Worm (Caenorhabditis elegans) whole organism, L1 larva: Measurements from ENCODE around the gene gei-1.

Experiments used
- C04F5.9 ChIP-seq: sonication (generic microtip); optimal IDR thresholded peaks from 2 replicates; lab custom pipeline; 2016; ENCODE audit warnings: missing genetic modification characterization, missing compliant biosample characterization
- C34B4.2 ChIP-seq: sonication (generic microtip); optimal IDR thresholded peaks from 2 replicates; lab custom pipeline; 2017; ENCODE audit warnings: mild to moderate bottlenecking, missing genetic modification characterization, missing compliant biosample characterization
- Y116A8C.19 ChIP-seq: sonication (generic microtip); optimal IDR thresholded peaks from 2 replicates; lab custom pipeline; 2016; ENCODE audit warnings: missing compliant biosample characterization, missing genetic modification characterization, borderline replicate concordance
- aha-1 ChIP-seq: fragments of 150-350 bp; optimal IDR thresholded peaks from 2 replicates; lab custom pipeline; 2014; ENCODE audit warnings: missing biosample characterization, missing genetic modification characterization
- aly-2 ChIP-seq: fragments of 150-350 bp; optimal IDR thresholded peaks from 2 replicates; lab custom pipeline; 2014; ENCODE audit warnings: missing biosample characterization, missing genetic modification characterization
- ama-1 ChIP-seq: fragments of 150-350 bp; optimal IDR thresholded peaks from 2 replicates; lab custom pipeline; 2014
- ceh-63 ChIP-seq: fragments of 200-800 bp; sonication (Bioruptor generic); optimal IDR thresholded peaks from 2 replicates; lab custom pipeline; 2018; ENCODE audit warnings: mild to moderate bottlenecking, missing genetic modification characterization, missing compliant biosample characterization
- ceh-82 ChIP-seq, 3 experiments: fragments of 150-350 bp in 1 of 3; sonication (generic microtip) in 2 of 3; optimal IDR thresholded peaks; 2 replicates each; lab custom pipeline; 2014 to 2017; ENCODE audit warnings: missing biosample characterization in 3 of 3, missing genetic modification characterization in 3 of 3
- dpl-1 ChIP-seq, 3 experiments: fragments of 150-350 bp in 2 of 3; sonication (generic microtip) in 1 of 3; optimal IDR thresholded peaks; 2 replicates each; lab custom pipeline; 2014 to 2017; ENCODE audit warnings: missing biosample characterization in 3 of 3, missing genetic modification characterization in 3 of 3, missing genetic modification reagents in 3 of 3
- dsc-1 ChIP-seq: sonication (generic microtip); optimal IDR thresholded peaks from 2 replicates; lab custom pipeline; 2016; ENCODE audit warnings: mild to moderate bottlenecking, missing genetic modification characterization, missing compliant biosample characterization
- efl-1 ChIP-seq, 4 experiments: fragments of 150-350 bp; optimal IDR thresholded peaks in 3 of 4; peaks in 1 of 4; 1 replicate in 1 of 4; 2 replicates in 3 of 4; lab custom pipeline; 2014; ENCODE audit warnings: missing biosample characterization in 2 of 4, missing genetic modification characterization in 2 of 4, missing genetic modification reagents in 2 of 4
- egl-27 ChIP-seq, 2 experiments: fragments of 150-350 bp in 1 of 2; sonication (generic microtip); optimal IDR thresholded peaks; 3 replicates each; lab custom pipeline; 2017 to 2018; ENCODE audit warnings: missing biosample characterization in 2 of 2, missing genetic modification characterization in 2 of 2, missing genetic modification reagents in 2 of 2
- fkh-8 ChIP-seq: sonication (generic microtip); optimal IDR thresholded peaks from 2 replicates; lab custom pipeline; 2016; ENCODE audit warnings: mild to moderate bottlenecking, missing genetic modification characterization, missing compliant biosample characterization
- hpl-2 ChIP-seq: fragments of 150-350 bp; optimal IDR thresholded peaks from 2 replicates; lab custom pipeline; 2014; ENCODE audit warnings: missing biosample characterization, missing genetic modification reagents, missing genetic modification characterization
- jun-1 ChIP-seq: fragments of 150-350 bp; optimal IDR thresholded peaks from 2 replicates; lab custom pipeline; 2014; ENCODE audit warnings: missing biosample characterization, missing genetic modification reagents, missing genetic modification characterization
- lin-14 ChIP-seq: fragments of 200-800 bp; sonication (Bioruptor generic); optimal IDR thresholded peaks from 2 replicates; lab custom pipeline; 2018; ENCODE audit warnings: mild to moderate bottlenecking, missing genetic modification characterization, moderate library complexity, missing compliant biosample characterization
- lin-39 ChIP-seq: fragments of 150-350 bp; optimal IDR thresholded peaks from 2 replicates; lab custom pipeline; 2014; ENCODE audit warnings: missing biosample characterization, missing genetic modification reagents, missing genetic modification characterization
- lir-3 ChIP-seq: sonication (generic microtip); optimal IDR thresholded peaks from 2 replicates; lab custom pipeline; 2016; ENCODE audit warnings: mild to moderate bottlenecking, missing genetic modification characterization, moderate library complexity, missing compliant biosample characterization; ENCODE audit not compliant: poor library complexity
- lsy-2 ChIP-seq, 2 experiments: fragments of 150-350 bp; optimal IDR thresholded peaks; 2 replicates each; lab custom pipeline; 2014; ENCODE audit warnings: missing biosample characterization in 2 of 2, missing genetic modification characterization in 2 of 2
- mab-9 ChIP-seq: fragments of 200-800 bp; sonication (Bioruptor generic); IDR thresholded peaks from 2 replicates; pipeline ENCODE4 v1.3.6; 2022; ENCODE audit warnings: missing genetic modification reagents, missing genetic modification characterization, missing compliant biosample characterization
- mdl-1 ChIP-seq, 2 experiments: fragments of 150-350 bp; optimal IDR thresholded peaks; 2 replicates each; lab custom pipeline; 2014 to 2017; ENCODE audit warnings: missing biosample characterization in 2 of 2, missing genetic modification characterization in 2 of 2, inconsistent platforms in 1 of 2
- mep-1 ChIP-seq: fragments of 150-350 bp; optimal IDR thresholded peaks from 2 replicates; lab custom pipeline; 2014; ENCODE audit warnings: missing biosample characterization, missing genetic modification characterization
- nhr-237 ChIP-seq: fragments of 150-350 bp; optimal IDR thresholded peaks from 2 replicates; lab custom pipeline; 2014; ENCODE audit warnings: missing biosample characterization, missing genetic modification characterization
- nhr-28 ChIP-seq: fragments of 150-350 bp; optimal IDR thresholded peaks from 2 replicates; lab custom pipeline; 2014; ENCODE audit warnings: missing biosample characterization, missing genetic modification characterization
- nhr-76 ChIP-seq: sonication (generic microtip); optimal IDR thresholded peaks from 2 replicates; lab custom pipeline; 2017; ENCODE audit warnings: missing biosample characterization, missing genetic modification characterization
- nhr-85 ChIP-seq: sonication (generic microtip); peaks from one replicate; lab custom pipeline; 2016; ENCODE audit warnings: missing genetic modification characterization, inconsistent platforms, missing compliant biosample characterization
- nhr-90 ChIP-seq: sonication (generic microtip); optimal IDR thresholded peaks from 2 replicates; lab custom pipeline; 2016; ENCODE audit warnings: mild to moderate bottlenecking, missing genetic modification characterization, missing compliant biosample characterization; ENCODE audit not compliant: poor library complexity
- pax-3 ChIP-seq: fragments of 200-800 bp; sonication (Bioruptor generic); optimal IDR thresholded peaks from 2 replicates; lab custom pipeline; 2018; ENCODE audit warnings: mild to moderate bottlenecking, missing genetic modification characterization, moderate library complexity, missing compliant biosample characterization
- pqm-1 ChIP-seq: sonication (generic microtip); optimal IDR thresholded peaks from 3 replicates; lab custom pipeline; 2017; ENCODE audit warnings: missing biosample characterization, missing genetic modification characterization
- rnt-1 ChIP-seq: sonication (generic microtip); optimal IDR thresholded peaks from 2 replicates; lab custom pipeline; 2016; ENCODE audit warnings: mild to moderate bottlenecking, missing genetic modification characterization, moderate library complexity, missing compliant biosample characterization
- snpc-4 ChIP-seq: fragments of 150-350 bp; optimal IDR thresholded peaks from 2 replicates; lab custom pipeline; 2014; ENCODE audit warnings: missing biosample characterization, missing genetic modification characterization
- snu-23 ChIP-seq: sonication (generic microtip); optimal IDR thresholded peaks from 2 replicates; lab custom pipeline; 2016; ENCODE audit warnings: missing genetic modification characterization, missing compliant biosample characterization
- sox-4 ChIP-seq: sonication (generic microtip); optimal IDR thresholded peaks from 2 replicates; lab custom pipeline; 2016; ENCODE audit warnings: missing genetic modification characterization, missing compliant biosample characterization
- sup-37 ChIP-seq: fragments of 200-800 bp; sonication (Bioruptor generic); optimal IDR thresholded peaks from 2 replicates; lab custom pipeline; 2018; ENCODE audit warnings: mild to moderate bottlenecking, missing genetic modification characterization, missing compliant biosample characterization
- swsn-7 ChIP-seq: sonication (generic microtip); optimal IDR thresholded peaks from 2 replicates; lab custom pipeline; 2016; ENCODE audit warnings: missing genetic modification characterization, missing compliant biosample characterization
- tbx-2 ChIP-seq: sonication (generic microtip); optimal IDR thresholded peaks from 2 replicates; lab custom pipeline; 2016; ENCODE audit warnings: missing genetic modification characterization, missing compliant biosample characterization
- unc-130 ChIP-seq: fragments of 150-350 bp; optimal IDR thresholded peaks from 2 replicates; lab custom pipeline; 2017; ENCODE audit warnings: missing biosample characterization, missing genetic modification characterization, inconsistent platforms
- unc-86 ChIP-seq: sonication (generic microtip); optimal IDR thresholded peaks from 2 replicates; lab custom pipeline; 2016; ENCODE audit warnings: missing genetic modification characterization, missing compliant biosample characterization
- xbp-1 ChIP-seq: sonication (generic microtip); optimal IDR thresholded peaks from 2 replicates; lab custom pipeline; 2016; ENCODE audit warnings: missing genetic modification characterization, missing compliant biosample characterization
- zag-1 ChIP-seq: fragments of 150-350 bp; optimal IDR thresholded peaks from 2 replicates; lab custom pipeline; 2014; ENCODE audit warnings: missing biosample characterization, missing genetic modification characterization
- ztf-11 ChIP-seq, 2 experiments: sonication (generic microtip); optimal IDR thresholded peaks; 2 replicates each; lab custom pipeline; 2016 to 2017; ENCODE audit warnings: missing genetic modification characterization in 2 of 2, missing biosample characterization in 1 of 2, missing compliant biosample characterization in 1 of 2

The gei-1 gene

DNA sequence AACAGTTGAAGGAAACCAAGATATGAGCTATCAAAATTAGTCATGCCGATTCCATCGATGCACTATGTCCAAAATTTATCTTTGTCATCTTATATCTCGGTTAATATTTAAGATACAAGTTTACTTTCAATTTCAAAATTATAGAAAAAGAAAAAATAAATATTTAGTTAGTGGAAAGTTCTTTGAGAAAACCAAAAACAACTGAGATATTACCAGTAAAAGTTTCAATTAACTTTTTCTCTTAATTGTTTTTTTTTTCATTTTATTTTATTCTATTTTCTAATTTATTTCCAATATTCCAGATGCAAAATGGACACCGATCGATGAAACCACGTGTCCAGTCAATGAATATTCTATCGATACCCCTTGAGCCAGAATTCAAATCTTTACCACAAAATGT, at the start of gene gei-1:
TSS of gene gei-1 (plus strand) at position 301 of the 400 bp plus-strand sequence.
- TF ChIP-seq swsn-7 (tag; lab: Kevin White, UChicago) (no peak), pax-3 (tag; lab: Kevin White, UChicago) (no peak), nhr-76 (tag; lab: Kevin White, UChicago) (no peak), mep-1 (no peak), aly-2 (no peak), aha-1 (tag; lab: Kevin White, UChicago) (no peak), pqm-1 (tag; lab: Kevin White, UChicago) (no peak)

- TF ChIP-seq snpc-4 (tag; lab: Kevin White, UChicago) (no peak), lsy-2 (tag; optimal IDR thresholded peaks at IDR 0.05; lab: Kevin White, UChicago) (no peak), C04F5.9 (tag; lab: Kevin White, UChicago) (no peak), ceh-63 (GFP tag; lab: Kevin White, UChicago) (no peak), nhr-85 (tag; lab: Kevin White, UChicago) (peak; percentile 49)
These were observed 47.5 kb upstream of the gei-1 start, which contains the start of gene Y53G8AR.5 for ce11 chrIII:3297151-3297550. TSS of gene Y53G8AR.5 (plus strand) at chrIII:3297451.

ce11 chrIII:3304554-3304953, 40.1 kb upstream of the gei-1 start:
- TF ChIP-seq unc-86, result peak; percentile 37
- peak; percentile 1 for TF ChIP-seq snu-23 (GFP tag; lab: Kevin White, UChicago)
- TF ChIP-seq unc-130, result no peak
- TF ChIP-seq sup-37 (GFP tag; lab: Kevin White, UChicago), result no peak
- TF ChIP-seq mep-1, result peak; percentile 3
- no peak for TF ChIP-seq sox-4
- TF ChIP-seq tbx-2, result no peak
- no peak for TF ChIP-seq aly-2
- TF ChIP-seq egl-27 (tag; optimal IDR thresholded peaks at IDR 0.05; lab: Kevin White, UChicago), result no peak
- peak in 1 of 2 experiments; percentile 19 for TF ChIP-seq lsy-2 (tag; optimal IDR thresholded peaks at IDR 0.05; lab: Kevin White, UChicago)
- peak; percentile 5 to 12 for TF ChIP-seq efl-1 (optimal IDR thresholded peaks at IDR 0.05; lab: Kevin White, UChicago)
- TF ChIP-seq efl-1 (GFP tag; optimal IDR thresholded peaks at IDR 0.05 in 1 of 2; lab: Kevin White, UChicago), result peak in 1 of 2 experiments; percentile 66
- peak in 1 of 2 experiments; percentile 3 for TF ChIP-seq mdl-1 (tag; optimal IDR thresholded peaks at IDR 0.05; lab: Kevin White, UChicago)
- TF ChIP-seq dsc-1, result peak; percentile 61
- TF ChIP-seq snpc-4 (tag; lab: Kevin White, UChicago), result no peak
- no peak for TF ChIP-seq ztf-11 (tag; optimal IDR thresholded peaks at IDR 0.05; lab: Kevin White, UChicago)
- peak in 1 of 3 experiments; percentile 4 for TF ChIP-seq dpl-1 (GFP tag; optimal IDR thresholded peaks at IDR 0.05; lab: Kevin White, UChicago)
- no peak for TF ChIP-seq nhr-28 (tag; lab: Kevin White, UChicago)
- no peak for TF ChIP-seq nhr-90 (tag; lab: Kevin White, UChicago)
- no peak for TF ChIP-seq fkh-8 (tag; lab: Kevin White, UChicago)
- no peak for TF ChIP-seq zag-1 (tag; lab: Kevin White, UChicago)
- no peak for TF ChIP-seq mab-9 (GFP tag; lab: Robert Waterston, UW)
- no peak for TF ChIP-seq lir-3 (tag; lab: Kevin White, UChicago)
- no peak for TF ChIP-seq ama-1 (lab: Kevin White, UChicago)
- TF ChIP-seq rnt-1 (tag; lab: Kevin White, UChicago), result no peak
- TF ChIP-seq Y116A8C.19 (tag; lab: Kevin White, UChicago), result no peak
- TF ChIP-seq hpl-2 (GFP tag; lab: Kevin White, UChicago), result no peak
- no peak for TF ChIP-seq xbp-1 (tag; lab: Kevin White, UChicago)
- TF ChIP-seq nhr-85 (tag; lab: Kevin White, UChicago), result peak; percentile 46
- TF ChIP-seq C34B4.2 (tag; lab: Kevin White, UChicago), result no peak
- TF ChIP-seq ceh-82 (tag; optimal IDR thresholded peaks at IDR 0.05; lab: Kevin White, UChicago), result peak in 1 of 3 experiments; percentile 42
- TF ChIP-seq lin-39 (tag; lab: Kevin White, UChicago), result no peak
- peak; percentile 70 for TF ChIP-seq lin-14 (GFP tag; lab: Kevin White, UChicago)
- no peak for TF ChIP-seq nhr-237
- TF ChIP-seq pqm-1 (tag; lab: Kevin White, UChicago), result no peak
- TF ChIP-seq jun-1, result no peak
- TF ChIP-seq, all 84 proteins: peak for 11
